Worm (Caenorhabditis elegans): ENCODE results near the gene ilys-6.
A peak's percentile ranks its signal among the peaks of the same experiment; 100 is the strongest.

Gene ilys-6

ce11 chrIV:4018692-4019387 lies 44.6 kb downstream of the ilys-6 start (continued):
- peak in 1 of 2 experiments; percentile 97 for TF ChIP-seq unc-62 (GFP tag; optimal IDR thresholded peaks at IDR 0.05 in 1 of 2)
- no peak for TF ChIP-seq unc-62 (tag; optimal IDR thresholded peaks at IDR 0.05)
- no peak for TF ChIP-seq daf-19 (GFP tag; conservative IDR thresholded peaks at IDR 0.05)
- TF ChIP-seq egl-27 (tag; optimal IDR thresholded peaks at IDR 0.05) = no peak
- TF ChIP-seq dmd-9 (GFP tag; IDR thresholded peaks at IDR 0.05) = no peak

- TF ChIP-seq snpc-1.2 (GFP tag; IDR thresholded peaks at IDR 0.05) = peak; percentile 6; the same call in 1 of the 2 replicates
- no peak for TF ChIP-seq ama-1 (optimal IDR thresholded peaks at IDR 0.05)
- 0 out of 2 replicates have a peak, but pooled peaks have one; percentile 53 for TF ChIP-seq dmd-9 (GFP tag; IDR thresholded peaks at IDR 0.05)
- peak; percentile 84 for TF ChIP-seq set-16 (GFP tag; IDR thresholded peaks at IDR 0.05)
Measured at ce11 chrIV:4016723-4017122, 46.8 kb downstream of the ilys-6 start.

- TF ChIP-seq unc-62 (GFP tag; optimal IDR thresholded peaks at IDR 0.05 in 1 of 2) (peak in 1 of 2 experiments; percentile 97), unc-62 (tag; optimal IDR thresholded peaks at IDR 0.05) (no peak), egl-43 (GFP tag; IDR thresholded peaks at IDR 0.05) (no peak), aha-1 (tag) (peak; percentile 82)
Measured at ce11 chrIV:4015660-4016059, 47.8 kb downstream of the ilys-6 start.

ce11 chrIV:4014341-4014826 lies 49.1 kb downstream of the ilys-6 start:
- TF ChIP-seq lin-15B (tag; optimal IDR thresholded peaks at IDR 0.05) (no peak), arid-1 (GFP tag; conservative IDR thresholded peaks at IDR 0.05) (peak; percentile 13; the same call in 1 of the 2 replicates), T26A8.4 (GFP tag; IDR thresholded peaks at IDR 0.05) (peak; percentile 76), mxl-3 (GFP tag; optimal IDR thresholded peaks at IDR 0.05) (no peak), egl-27 (tag; optimal IDR thresholded peaks at IDR 0.05) (no peak), mes-2 (tag; optimal IDR thresholded peaks at IDR 0.05; ENCODE audit: poor library complexity, severe bottlenecking) (no peak), nhr-102 (tag; optimal IDR thresholded peaks at IDR 0.05) (peak; percentile 42), saeg-2 (GFP tag; IDR thresholded peaks at IDR 0.05) (no peak), Y48G9A.11 (GFP tag; IDR thresholded peaks at IDR 0.05) (peak; percentile 57; the same call in 1 of the 2 replicates), hmg-1.1 (GFP tag; IDR thresholded peaks at IDR 0.05) (no peak; the same call in 1 of the 2 replicates), ceh-44 (GFP tag; IDR thresholded peaks at IDR 0.05) (no peak), sdz-12 (GFP tag; optimal IDR thresholded peaks at IDR 0.05) (no peak), nhr-41 (GFP tag; IDR thresholded peaks at IDR 0.05) (no peak), spr-3 (GFP tag; optimal IDR thresholded peaks at IDR 0.05) (no peak), nhr-25 (tag; optimal IDR thresholded peaks at IDR 0.05; ENCODE audit: borderline replicate concordance, insufficient read depth) (no peak), unc-62 (GFP tag; optimal IDR thresholded peaks at IDR 0.05 in 1 of 2) (peak in 1 of 2 experiments; percentile 56), unc-62 (tag; optimal IDR thresholded peaks at IDR 0.05) (no peak), madf-9 (GFP tag; conservative IDR thresholded peaks at IDR 0.05) (no peak), lin-39 (tag; optimal IDR thresholded peaks at IDR 0.05) (no peak), nhr-6 (tag; optimal IDR thresholded peaks at IDR 0.05) (no peak), egl-43 (GFP tag; IDR thresholded peaks at IDR 0.05) (peak; percentile 54; the same call in 1 of the 2 replicates), lim-7 (GFP tag; IDR thresholded peaks at IDR 0.05) (peak; percentile 51; the same call in 1 of the 2 replicates), nhr-10 (tag; optimal IDR thresholded peaks at IDR 0.05) (no peak), fkh-10 (GFP tag; optimal IDR thresholded peaks at IDR 0.05) (no peak), dmd-9 (GFP tag; IDR thresholded peaks at IDR 0.05) (no peak), F49E8.2 (tag; optimal IDR thresholded peaks at IDR 0.05; ENCODE audit: borderline replicate concordance) (no peak), zip-11 (GFP tag; IDR thresholded peaks at IDR 0.05) (no peak), Y5F2A.4 (GFP tag; optimal IDR thresholded peaks at IDR 0.05) (no peak), ceh-20 (GFP tag; IDR thresholded peaks at IDR 0.05) (0 out of 2 replicates have a peak, but pooled peaks have one; percentile 9), F10B5.3 (tag; optimal IDR thresholded peaks at IDR 0.05) (no peak), ceh-32 (tag; optimal IDR thresholded peaks at IDR 0.05; ENCODE audit: poor library complexity) (no peak), hlh-11 (tag; optimal IDR thresholded peaks at IDR 0.05) (peak; percentile 2), nhr-237 (tag; optimal IDR thresholded peaks at IDR 0.05) (no peak), ama-1 (optimal IDR thresholded peaks at IDR 0.05) (no peak), tra-1 (GFP tag; IDR thresholded peaks at IDR 0.05) (no peak), D1046.2 (GFP tag; IDR thresholded peaks at IDR 0.05) (no peak), unc-39 (tag; optimal IDR thresholded peaks at IDR 0.05) (no peak), snpc-4 (tag; optimal IDR thresholded peaks at IDR 0.05) (no peak)
